Fruit fly (Drosophila melanogaster) whole organism, embryonic: ENCODE results near the gene CG1622.

Source experiments
- Asciz ChIP-seq: fragments of 200-800 bp; sonication (Bioruptor generic); optimal IDR thresholded peaks from 2 replicates; lab custom pipeline; 2017; ENCODE audit warnings: missing biosample characterization, mild to moderate bottlenecking, missing genetic modification characterization, missing genetic modification reagents
- Bgb ChIP-seq: fragments of 200-800 bp; sonication (Bioruptor generic); IDR thresholded peaks from 2 replicates; pipeline ENCODE4 v1.3.6; 2022; ENCODE audit warnings: missing biosample characterization, missing genetic modification characterization; ENCODE audit not compliant: partially characterized antibody
- CG10654 ChIP-seq: fragments of 200-800 bp; sonication (Bioruptor generic); optimal IDR thresholded peaks from 2 replicates; lab custom pipeline; 2016; ENCODE audit warnings: missing biosample characterization, missing genetic modification characterization
- CG12659 ChIP-seq: fragments of 200-800 bp; sonication (Bioruptor generic); optimal IDR thresholded peaks from 3 replicates; lab custom pipeline; 2017; ENCODE audit warnings: mild to moderate bottlenecking, missing biosample characterization, missing genetic modification reagents, missing genetic modification characterization
- CG12942 ChIP-seq: fragments of 200-800 bp; sonication (Bioruptor generic); optimal IDR thresholded peaks from 3 replicates; lab custom pipeline; 2016; ENCODE audit warnings: missing biosample characterization, missing genetic modification characterization
- CG13424 ChIP-seq: fragments of 200-800 bp; sonication (Bioruptor generic); optimal IDR thresholded peaks from 2 replicates; lab custom pipeline; 2019; ENCODE audit warnings: missing biosample characterization, mild to moderate bottlenecking, missing genetic modification characterization, moderate library complexity
- CG13775 ChIP-seq: fragments of 200-800 bp; sonication (Bioruptor generic); optimal IDR thresholded peaks from 3 replicates; lab custom pipeline; 2017; ENCODE audit warnings: missing biosample characterization, mild to moderate bottlenecking, missing genetic modification characterization
- CG1603 ChIP-seq: fragments of 200-800 bp; sonication (Bioruptor generic); optimal IDR thresholded peaks from 2 replicates; lab custom pipeline; 2019; ENCODE audit warnings: missing biosample characterization, mild to moderate bottlenecking, missing genetic modification characterization, moderate library complexity
- CG1647 ChIP-seq: fragments of 200-800 bp; sonication (Bioruptor generic); optimal IDR thresholded peaks from 3 replicates; lab custom pipeline; 2016; ENCODE audit warnings: missing biosample characterization, missing genetic modification characterization
- CG17359 ChIP-seq: fragments of 200-800 bp; sonication (Bioruptor generic); optimal IDR thresholded peaks from 3 replicates; lab custom pipeline; 2018; ENCODE audit warnings: missing biosample characterization, mild to moderate bottlenecking, missing genetic modification characterization, moderate library complexity
- CG18476 ChIP-seq: fragments of 200-800 bp; sonication (Bioruptor generic); optimal IDR thresholded peaks from 2 replicates; lab custom pipeline; 2016; ENCODE audit warnings: missing biosample characterization, mild to moderate bottlenecking, missing genetic modification characterization
- CG3065 ChIP-seq: fragments of 200-800 bp; sonication (Bioruptor generic); optimal IDR thresholded peaks from 2 replicates; lab custom pipeline; 2016; ENCODE audit warnings: missing biosample characterization, missing genetic modification characterization
- CG32772 ChIP-seq: fragments of 200-800 bp; sonication (Bioruptor generic); IDR thresholded peaks from 2 replicates; pipeline ENCODE4 v1.3.6; 2022; ENCODE audit warnings: missing biosample characterization, missing genetic modification characterization
- CG3281 ChIP-seq: fragments of 200-800 bp; sonication (Bioruptor generic); optimal IDR thresholded peaks from 3 replicates; lab custom pipeline; 2017; ENCODE audit warnings: missing biosample characterization, mild to moderate bottlenecking, missing genetic modification characterization
- CG3995 ChIP-seq: fragments of 200-800 bp; sonication (Bioruptor generic); optimal IDR thresholded peaks from 3 replicates; lab custom pipeline; 2016; ENCODE audit warnings: missing biosample characterization, missing genetic modification characterization
- CG4282 ChIP-seq: fragments of 200-800 bp; sonication (Bioruptor generic); optimal IDR thresholded peaks from 2 replicates; lab custom pipeline; 2016; ENCODE audit warnings: missing biosample characterization, missing genetic modification characterization
- CG4404 ChIP-seq: fragments of 200-800 bp; sonication (Bioruptor generic); IDR thresholded peaks from 2 replicates; pipeline ENCODE4 v1.3.6; 2022; ENCODE audit warnings: missing biosample characterization, missing genetic modification characterization
- CG7745 ChIP-seq: fragments of 200-800 bp; sonication (Bioruptor generic); optimal IDR thresholded peaks from 2 replicates; lab custom pipeline; 2018; ENCODE audit warnings: missing biosample characterization, mild to moderate bottlenecking, missing genetic modification characterization, moderate library complexity
- CG7786 ChIP-seq: fragments of 200-800 bp; sonication (Bioruptor generic); optimal IDR thresholded peaks from 2 replicates; lab custom pipeline; 2016; ENCODE audit warnings: missing biosample characterization, missing genetic modification characterization
- CG9609 ChIP-seq: fragments of 200-800 bp; sonication (Bioruptor generic); optimal IDR thresholded peaks from 3 replicates; lab custom pipeline; 2016; ENCODE audit warnings: missing biosample characterization, missing genetic modification characterization
- CG9876 ChIP-seq: fragments of 200-800 bp; sonication (Bioruptor generic); optimal IDR thresholded peaks from 2 replicates; lab custom pipeline; 2016; ENCODE audit warnings: missing biosample characterization, missing genetic modification characterization
- D ChIP-seq, 2 experiments: fragments of 200-800 bp in 1 of 2; fragments of >200 bp in 1 of 2; sonication (Bioruptor generic) in 1 of 2; optimal IDR thresholded peaks; 2 replicates in 1 of 2; 3 replicates in 1 of 2; lab custom pipeline; 2017; ENCODE audit warnings: mild to moderate bottlenecking in 1 of 2, missing biosample characterization in 1 of 2, missing genetic modification characterization in 1 of 2, missing genetic modification reagents in 1 of 2
- Dad ChIP-seq: fragments of 200-800 bp; sonication (Bioruptor generic); optimal IDR thresholded peaks from 3 replicates; lab custom pipeline; 2016; ENCODE audit warnings: missing biosample characterization, missing genetic modification characterization
- Dfd ChIP-seq, 2 experiments: fragments of >200 bp; optimal IDR thresholded peaks; 2 replicates each; lab custom pipeline; 2017; ENCODE audit warnings: missing biosample characterization in 2 of 2, missing genetic modification characterization in 2 of 2
- Elba2 ChIP-seq: fragments of 200-800 bp; sonication (Bioruptor generic); optimal IDR thresholded peaks from 3 replicates; lab custom pipeline; 2016; ENCODE audit warnings: missing biosample characterization, missing genetic modification characterization
- Ets97D ChIP-seq: fragments of 200-800 bp; sonication (Bioruptor generic); optimal IDR thresholded peaks from 3 replicates; lab custom pipeline; 2016; ENCODE audit warnings: missing biosample characterization, missing genetic modification characterization
- HLH54F ChIP-seq: fragments of 200-800 bp; sonication (Bioruptor generic); optimal IDR thresholded peaks from 3 replicates; lab custom pipeline; 2016; ENCODE audit warnings: missing biosample characterization, missing genetic modification characterization
- HLHmδ ChIP-seq: fragments of 200-800 bp; sonication (Bioruptor generic); optimal IDR thresholded peaks from 2 replicates; lab custom pipeline; 2018; ENCODE audit warnings: missing biosample characterization, mild to moderate bottlenecking, missing genetic modification characterization, moderate library complexity
- Med ChIP-seq: fragments of 200-800 bp; sonication (Bioruptor generic); peaks from one replicate; lab custom pipeline; 2016; ENCODE audit warnings: missing biosample characterization, missing genetic modification characterization, mild to moderate bottlenecking, inconsistent platforms, moderate library complexity
- Mes4 ChIP-seq: fragments of 200-800 bp; sonication (Bioruptor generic); optimal IDR thresholded peaks from 2 replicates; lab custom pipeline; 2016; ENCODE audit warnings: missing biosample characterization, missing genetic modification characterization
- PHDP ChIP-seq: fragments of 200-800 bp; sonication (Bioruptor generic); optimal IDR thresholded peaks from 3 replicates; lab custom pipeline; 2018; ENCODE audit warnings: missing biosample characterization, mild to moderate bottlenecking, missing genetic modification characterization, moderate library complexity
- Pdp1 ChIP-seq, 2 experiments: fragments of 200-800 bp; sonication (Bioruptor generic); optimal IDR thresholded peaks; 3 replicates each; lab custom pipeline; 2016; ENCODE audit warnings: missing biosample characterization in 2 of 2, missing genetic modification characterization in 2 of 2, mild to moderate bottlenecking in 1 of 2, moderate library complexity in 1 of 2
- Poxn ChIP-seq: fragments of 200-800 bp; sonication (Bioruptor generic); IDR thresholded peaks from 2 replicates; pipeline ENCODE4 v1.3.6; 2022; ENCODE audit warnings: missing biosample characterization, missing genetic modification characterization
- Rfx ChIP-seq: fragments of 200-800 bp; sonication (Bioruptor generic); IDR thresholded peaks from 2 replicates; pipeline ENCODE4 v1.3.6; 2022; ENCODE audit warnings: missing biosample characterization, missing genetic modification characterization
- Side ChIP-seq: fragments of 200-800 bp; sonication (Bioruptor generic); optimal IDR thresholded peaks from 2 replicates; lab custom pipeline; 2016; ENCODE audit warnings: missing biosample characterization, missing genetic modification characterization
- Stat92E ChIP-seq, 3 experiments: fragments of >200 bp in 2 of 3; fragments of 200-800 bp in 1 of 3; sonication (Bioruptor generic) in 1 of 3; optimal IDR thresholded peaks; 2 replicates each; lab custom pipeline; 2017 to 2019; ENCODE audit warnings: missing biosample characterization in 3 of 3, missing genetic modification characterization in 3 of 3, mild to moderate bottlenecking in 1 of 3, moderate library complexity in 1 of 3
- bigmax ChIP-seq: fragments of 200-800 bp; sonication (Bioruptor generic); optimal IDR thresholded peaks from 2 replicates; lab custom pipeline; 2018; ENCODE audit warnings: missing biosample characterization, mild to moderate bottlenecking, missing genetic modification characterization
- dm ChIP-seq: fragments of 200-800 bp; sonication (Bioruptor generic); optimal IDR thresholded peaks from 3 replicates; lab custom pipeline; 2016; ENCODE audit warnings: missing biosample characterization, missing genetic modification characterization
- fd3F ChIP-seq: fragments of 200-800 bp; sonication (Bioruptor generic); optimal IDR thresholded peaks from 2 replicates; lab custom pipeline; 2018; ENCODE audit warnings: missing biosample characterization, mild to moderate bottlenecking, missing genetic modification characterization, moderate library complexity
- fru ChIP-seq: fragments of >200 bp; optimal IDR thresholded peaks from 2 replicates; lab custom pipeline; 2017
- hbn ChIP-seq: fragments of 200-800 bp; sonication (Bioruptor generic); IDR thresholded peaks from 2 replicates; pipeline ENCODE4 v1.3.6; 2022; ENCODE audit warnings: missing biosample characterization, missing genetic modification characterization; ENCODE audit not compliant: partially characterized antibody
- her ChIP-seq: fragments of 200-800 bp; sonication (Bioruptor generic); optimal IDR thresholded peaks from 2 replicates; lab custom pipeline; 2016; ENCODE audit warnings: missing biosample characterization, missing genetic modification characterization
- insv ChIP-seq, 2 experiments: fragments of 200-800 bp; sonication (Bioruptor generic); optimal IDR thresholded peaks; 3 replicates each; lab custom pipeline; 2016 to 2018; ENCODE audit warnings: missing biosample characterization in 2 of 2, missing genetic modification characterization in 2 of 2
- otp ChIP-seq: fragments of 200-800 bp; sonication (Bioruptor generic); IDR thresholded peaks from 3 replicates; pipeline ENCODE4, ENCODE4 v1.3.6; 2022; ENCODE audit warnings: missing biosample characterization, missing genetic modification characterization
- prd ChIP-seq, 3 experiments: fragments of >200 bp in 2 of 3; fragments of 200-800 bp in 1 of 3; sonication (Bioruptor generic) in 1 of 3; optimal IDR thresholded peaks in 2 of 3; IDR thresholded peaks in 1 of 3; 2 replicates in 2 of 3; 3 replicates in 1 of 3; pipeline versions ENCODE4 v1.3.6 to Lab custom; 2017 to 2022; ENCODE audit warnings: missing biosample characterization in 1 of 3, missing genetic modification characterization in 1 of 3
- sd ChIP-seq: fragments of 200-800 bp; sonication (Bioruptor generic); optimal IDR thresholded peaks from 3 replicates; lab custom pipeline; 2018; ENCODE audit warnings: missing biosample characterization, mild to moderate bottlenecking, missing genetic modification characterization, moderate library complexity
- sug ChIP-seq: fragments of 200-800 bp; optimal IDR thresholded peaks from 2 replicates; lab custom pipeline; 2019; ENCODE audit warnings: missing biosample characterization, mild to moderate bottlenecking, missing genetic modification characterization, moderate library complexity
- unpg ChIP-seq: fragments of 200-800 bp; sonication (Bioruptor generic); optimal IDR thresholded peaks from 3 replicates; lab custom pipeline; 2018; ENCODE audit warnings: missing biosample characterization, mild to moderate bottlenecking, missing genetic modification characterization, moderate library complexity
- zfh2 ChIP-seq: fragments of 200-800 bp; sonication (Bioruptor generic); optimal IDR thresholded peaks from 2 replicates; lab custom pipeline; 2016; ENCODE audit warnings: missing biosample characterization, missing genetic modification characterization

Gene CG1622

DNA sequence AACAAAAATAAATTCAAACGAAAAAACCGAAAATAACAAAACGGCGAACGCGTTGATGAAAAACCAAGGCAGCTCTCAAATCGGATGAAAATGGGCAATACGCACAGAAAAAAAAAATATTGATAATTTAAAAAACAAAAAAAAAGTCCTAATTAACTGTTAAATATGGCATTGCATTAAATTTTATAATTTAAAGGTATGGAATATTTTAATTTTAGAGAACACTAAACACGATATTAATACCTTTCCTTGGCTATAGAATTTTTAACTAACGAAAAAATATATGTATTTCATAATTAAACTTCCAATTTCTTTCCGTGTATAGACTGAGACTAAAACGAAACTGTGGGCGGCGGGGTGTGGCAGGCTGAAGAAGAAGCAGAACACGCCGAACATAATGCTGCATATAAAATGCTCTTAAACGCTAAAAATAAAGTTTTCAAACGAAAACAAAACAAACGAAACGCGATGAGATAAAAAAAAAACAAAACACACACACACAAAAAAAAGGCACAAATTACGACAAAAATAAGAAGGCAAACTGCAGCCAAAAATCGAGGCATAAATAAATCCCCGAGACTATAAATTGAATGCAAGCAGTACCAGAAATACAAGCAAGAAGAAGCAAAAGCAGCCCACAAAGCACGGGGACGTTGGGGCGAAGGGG lies 22.3 kb upstream of the CG1622 start (continued):
- TF ChIP-seq CG9876 (GFP tag; lab: Kevin White, UChicago) (no peak), CG1603 (tag; lab: Kevin White, UChicago) (no peak), insv (GFP tag; optimal IDR thresholded peaks at IDR 0.05; lab: Kevin White, UChicago) (no peak), Med (GFP tag; lab: Kevin White, UChicago) (peak; percentile 12), CG3065 (no peak), Bgb (GFP tag; lab: Robert Waterston, UW) (no peak), CG32772 (GFP tag; lab: Robert Waterston, UW) (peak; percentile 41; the same call in 1 of the 2 replicates), prd (optimal IDR thresholded peaks at IDR 0.05; lab: Kevin White, UChicago) (no peak), prd (GFP tag; IDR thresholded peaks at IDR 0.05; lab: Robert Waterston, UW) (peak; percentile 49; the same call in 2 of the 3 replicates), Asciz (GFP tag; lab: Kevin White, UChicago) (peak; percentile 49), Elba2 (GFP tag; lab: Kevin White, UChicago) (no peak), bigmax (GFP tag; lab: Kevin White, UChicago) (no peak), Pdp1 (GFP tag; optimal IDR thresholded peaks at IDR 0.05; lab: Kevin White, UChicago) (no peak), CG1647 (GFP tag; lab: Kevin White, UChicago) (no peak), sd (no peak), CG3281 (peak; percentile 53), Ets97D (GFP tag; lab: Kevin White, UChicago) (no peak), CG18476 (GFP tag; lab: Kevin White, UChicago) (peak; percentile 48), fru (lab: Kevin White, UChicago) (no peak), PHDP (peak; percentile 70), fd3F (peak; percentile 32), CG3995 (no peak), CG7745 (tag; lab: Kevin White, UChicago) (no peak), HLH54F (GFP tag; lab: Kevin White, UChicago) (peak; percentile 11), CG13775 (GFP tag; lab: Kevin White, UChicago) (peak; percentile 22), Poxn (GFP tag; lab: Robert Waterston, UW) (no peak), CG4282 (GFP tag; lab: Kevin White, UChicago) (no peak), hbn (no peak), Mes4 (GFP tag; lab: Kevin White, UChicago) (no peak), CG7786 (no peak), CG10654 (peak; percentile 14), sug (tag; lab: Kevin White, UChicago) (peak; percentile 42), Rfx (GFP tag; lab: Robert Waterston, UW) (no peak; the same call in 1 of the 2 replicates), Dad (GFP tag; lab: Kevin White, UChicago) (no peak), her (no peak), HLHmδ (no peak), zfh2 (GFP tag; lab: Kevin White, UChicago) (no peak), CG9609 (no peak), CG17359 (tag; lab: Kevin White, UChicago) (peak; percentile 60), CG12659 (GFP tag; lab: Kevin White, UChicago) (peak; percentile 49), CG4404 (GFP tag; lab: Robert Waterston, UW) (no peak), CG12942 (no peak), Stat92E (GFP tag; optimal IDR thresholded peaks at IDR 0.05; lab: Kevin White, UChicago) (no peak), D (optimal IDR thresholded peaks at IDR 0.05; lab: Kevin White, UChicago) (no peak), D (GFP tag; optimal IDR thresholded peaks at IDR 0.05; lab: Kevin White, UChicago) (peak; percentile 53), Side (GFP tag; lab: Kevin White, UChicago) (no peak), otp (GFP tag; lab: Robert Waterston, UW) (no peak), CG13424 (tag; lab: Kevin White, UChicago) (peak; percentile 81), unpg (GFP tag; lab: Kevin White, UChicago) (peak; percentile 71), Dfd (GFP tag; optimal IDR thresholded peaks at IDR 0.05; lab: Kevin White, UChicago) (no peak), dm (GFP tag; lab: Kevin White, UChicago) (no peak)
